Worm (Caenorhabditis elegans): ENCODE data around the gene sea-1.

DNA sequence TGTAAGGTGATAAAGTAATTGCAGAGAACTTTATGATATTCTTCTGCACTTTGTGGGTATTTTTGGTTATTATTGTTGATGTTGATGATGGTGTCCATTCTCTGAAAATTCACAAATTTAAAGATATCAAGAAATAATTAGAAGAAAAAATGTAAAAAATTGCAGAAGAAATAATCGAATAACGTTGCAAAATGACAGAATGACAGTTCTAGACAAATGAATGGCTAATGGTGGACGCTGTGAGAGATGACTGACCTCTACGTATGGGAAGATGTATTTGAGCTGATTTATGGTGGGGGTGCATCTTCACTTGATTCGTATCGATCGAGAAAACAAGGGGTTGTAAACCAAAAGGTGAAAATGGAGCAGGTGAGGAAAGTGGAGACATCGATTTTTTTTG, at the start of gene sea-1:
- TF ChIP-seq ztf-22 (GFP tag; optimal IDR thresholded peaks at IDR 0.05), result no peak
- TF ChIP-seq snpc-4 (GFP tag; optimal IDR thresholded peaks at IDR 0.05), result no peak
- TF ChIP-seq snpc-4 (tag; optimal IDR thresholded peaks at IDR 0.05), result no peak
- TF ChIP-seq him-1 (tag; optimal IDR thresholded peaks at IDR 0.05), result no peak
- TF ChIP-seq sptf-2 (GFP tag; optimal IDR thresholded peaks at IDR 0.05), result no peak
- TF ChIP-seq ama-1 (optimal IDR thresholded peaks at IDR 0.05), result no peak
- TF ChIP-seq ama-1 (GFP tag; optimal IDR thresholded peaks at IDR 0.05), result no peak
- TF ChIP-seq unc-62 (GFP tag; optimal IDR thresholded peaks at IDR 0.05), result no peak
- no peak for TF ChIP-seq tbp1 (GFP tag; optimal IDR thresholded peaks at IDR 0.05)
- no peak for TF ChIP-seq snpc-1.1 (tag; optimal IDR thresholded peaks at IDR 0.05; ENCODE audit: insufficient read depth)
- TF ChIP-seq atf-7 (tag; optimal IDR thresholded peaks at IDR 0.05), result no peak
- no peak for TF ChIP-seq F33H1.4 (GFP tag; IDR thresholded peaks at IDR 0.05)
- TF ChIP-seq rcor-1 (GFP tag; IDR thresholded peaks at IDR 0.05), result no peak
- no peak for TF ChIP-seq gei-17 (GFP tag; optimal IDR thresholded peaks at IDR 0.05)

Measured in whole organism, young adult.